Fruit fly (Drosophila melanogaster): ENCODE results near the gene CG32241.

DNA sequence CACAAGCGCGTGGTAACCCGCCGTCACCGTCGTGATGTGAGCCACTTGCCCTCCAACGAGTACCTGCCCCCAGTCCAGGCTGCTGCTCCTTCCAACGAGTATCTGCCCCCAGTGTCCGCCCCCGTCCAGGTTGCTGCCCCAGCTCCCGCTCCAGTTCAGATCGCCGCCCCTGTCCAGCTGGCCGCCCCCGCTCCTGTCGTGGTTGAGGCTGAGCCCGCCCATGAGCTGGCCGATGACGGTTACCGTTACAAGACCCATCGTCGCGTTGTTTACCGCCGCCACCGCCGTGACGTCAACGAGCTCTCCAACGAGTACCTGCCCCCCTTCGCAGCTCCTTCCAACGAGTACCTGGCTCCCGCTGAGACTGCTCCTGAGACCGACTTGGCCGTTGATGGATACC is 14.3 kb upstream of the CG32241 start:
- TF ChIP-seq Hr78 (GFP tag; optimal IDR thresholded peaks at IDR 0.05) (no peak), Abd-B (GFP tag; optimal IDR thresholded peaks at IDR 0.05) (no peak), Jra (GFP tag; optimal IDR thresholded peaks at IDR 0.05) (no peak), brk (GFP tag; optimal IDR thresholded peaks at IDR 0.05) (no peak), sage (GFP tag; optimal IDR thresholded peaks at IDR 0.05) (no peak), psq (GFP tag; optimal IDR thresholded peaks at IDR 0.05) (no peak), lola (GFP tag; optimal IDR thresholded peaks at IDR 0.05) (no peak), jim (GFP tag; optimal IDR thresholded peaks at IDR 0.05) (no peak), CG9705 (GFP tag; optimal IDR thresholded peaks at IDR 0.05) (no peak), h (GFP tag; optimal IDR thresholded peaks at IDR 0.05) (no peak), Myc (optimal IDR thresholded peaks at IDR 0.05) (no peak), Hnf4 (GFP tag; optimal IDR thresholded peaks at IDR 0.05) (no peak), pan (optimal IDR thresholded peaks at IDR 0.05) (no peak)
